Worm (Caenorhabditis elegans) whole organism, L1 larva: ENCODE measurements around the gene Y43F4A.4.

Experiments used
- C34B4.2 ChIP-seq: sonication (generic microtip); optimal IDR thresholded peaks from 2 replicates; lab custom pipeline; 2017; ENCODE audit warnings: mild to moderate bottlenecking, missing genetic modification characterization, missing compliant biosample characterization
- Y116A8C.19 ChIP-seq: sonication (generic microtip); optimal IDR thresholded peaks from 2 replicates; lab custom pipeline; 2016; ENCODE audit warnings: missing compliant biosample characterization, missing genetic modification characterization, borderline replicate concordance
- ama-1 ChIP-seq: fragments of 150-350 bp; optimal IDR thresholded peaks from 2 replicates; lab custom pipeline; 2014
- blmp-1 ChIP-seq: fragments of 150-350 bp; optimal IDR thresholded peaks from 2 replicates; lab custom pipeline; 2014; ENCODE audit warnings: missing biosample characterization, missing genetic modification characterization
- ceh-82 ChIP-seq, 3 experiments: fragments of 150-350 bp in 1 of 3; sonication (generic microtip) in 2 of 3; optimal IDR thresholded peaks; 2 replicates each; lab custom pipeline; 2014 to 2017; ENCODE audit warnings: missing biosample characterization in 3 of 3, missing genetic modification characterization in 3 of 3
- ceh-88 ChIP-seq: fragments of 200-800 bp; sonication (Bioruptor generic); IDR thresholded peaks from 2 replicates; pipeline ENCODE4 v1.3.6; 2022; ENCODE audit warnings: missing genetic modification characterization, missing compliant biosample characterization
- ces-1 ChIP-seq: fragments of 150-350 bp; optimal IDR thresholded peaks from 2 replicates; lab custom pipeline; 2014; ENCODE audit warnings: missing biosample characterization, missing genetic modification reagents, missing genetic modification characterization
- dpl-1 ChIP-seq, 3 experiments: fragments of 150-350 bp in 2 of 3; sonication (generic microtip) in 1 of 3; optimal IDR thresholded peaks; 2 replicates each; lab custom pipeline; 2014 to 2017; ENCODE audit warnings: missing biosample characterization in 3 of 3, missing genetic modification characterization in 3 of 3, missing genetic modification reagents in 3 of 3
- dsc-1 ChIP-seq: sonication (generic microtip); optimal IDR thresholded peaks from 2 replicates; lab custom pipeline; 2016; ENCODE audit warnings: mild to moderate bottlenecking, missing genetic modification characterization, missing compliant biosample characterization
- efl-1 ChIP-seq, 4 experiments: fragments of 150-350 bp; optimal IDR thresholded peaks in 3 of 4; peaks in 1 of 4; 1 replicate in 1 of 4; 2 replicates in 3 of 4; lab custom pipeline; 2014; ENCODE audit warnings: missing biosample characterization in 2 of 4, missing genetic modification characterization in 2 of 4, missing genetic modification reagents in 2 of 4
- egl-13 ChIP-seq: sonication (generic microtip); optimal IDR thresholded peaks from 2 replicates; lab custom pipeline; 2016; ENCODE audit warnings: missing genotype, missing genetic modification reagents, missing genetic modification characterization, missing compliant biosample characterization
- fkh-4 ChIP-seq: sonication (generic microtip); optimal IDR thresholded peaks from 2 replicates; lab custom pipeline; 2016; ENCODE audit warnings: missing compliant biosample characterization, missing genetic modification characterization, borderline replicate concordance
- fkh-8 ChIP-seq: sonication (generic microtip); optimal IDR thresholded peaks from 2 replicates; lab custom pipeline; 2016; ENCODE audit warnings: mild to moderate bottlenecking, missing genetic modification characterization, missing compliant biosample characterization
- fos-1 ChIP-seq: fragments of 150-350 bp; optimal IDR thresholded peaks from 2 replicates; lab custom pipeline; 2014; ENCODE audit warnings: missing biosample characterization, missing genetic modification characterization
- grh-1 ChIP-seq: fragments of 200-800 bp; sonication (Bioruptor generic); IDR thresholded peaks from 2 replicates; pipeline ENCODE4 v1.3.6; 2022; ENCODE audit warnings: missing genetic modification reagents, missing genetic modification characterization, missing compliant biosample characterization
- hlh-4 ChIP-seq: sonication (generic microtip); optimal IDR thresholded peaks from 2 replicates; lab custom pipeline; 2016; ENCODE audit warnings: mild to moderate bottlenecking, missing genetic modification characterization, missing compliant biosample characterization
- irx-1 ChIP-seq: sonication (generic microtip); optimal IDR thresholded peaks from 2 replicates; lab custom pipeline; 2016; ENCODE audit warnings: missing genetic modification characterization, missing compliant biosample characterization
- lin-13 ChIP-seq: fragments of 150-350 bp; optimal IDR thresholded peaks from 2 replicates; lab custom pipeline; 2014; ENCODE audit warnings: missing biosample characterization, missing genetic modification reagents, missing genetic modification characterization
- lin-15B ChIP-seq: fragments of 150-350 bp; sonication (generic microtip); optimal IDR thresholded peaks from 3 replicates; lab custom pipeline; 2014; ENCODE audit warnings: missing biosample characterization, missing genetic modification characterization
- lin-35 ChIP-seq, 2 experiments: fragments of 150-350 bp; optimal IDR thresholded peaks; 2 replicates each; lab custom pipeline; 2014; ENCODE audit warnings: missing biosample characterization in 2 of 2, missing genetic modification characterization in 2 of 2, missing genetic modification reagents in 2 of 2
- lin-39 ChIP-seq: fragments of 150-350 bp; optimal IDR thresholded peaks from 2 replicates; lab custom pipeline; 2014; ENCODE audit warnings: missing biosample characterization, missing genetic modification reagents, missing genetic modification characterization
- lsy-2 ChIP-seq, 2 experiments: fragments of 150-350 bp; optimal IDR thresholded peaks; 2 replicates each; lab custom pipeline; 2014; ENCODE audit warnings: missing biosample characterization in 2 of 2, missing genetic modification characterization in 2 of 2
- mef-2 ChIP-seq: fragments of 150-350 bp; optimal IDR thresholded peaks from 2 replicates; lab custom pipeline; 2014; ENCODE audit warnings: missing biosample characterization, missing genetic modification characterization
- mep-1 ChIP-seq: fragments of 150-350 bp; optimal IDR thresholded peaks from 2 replicates; lab custom pipeline; 2014; ENCODE audit warnings: missing biosample characterization, missing genetic modification characterization
- nhr-19 ChIP-seq: fragments of 200-800 bp; sonication (Bioruptor generic); conservative IDR thresholded peaks from 2 replicates; pipeline ENCODE4 v1.3.6; 2022; ENCODE audit warnings: missing genetic modification characterization, missing compliant biosample characterization
- nhr-237 ChIP-seq: fragments of 150-350 bp; optimal IDR thresholded peaks from 2 replicates; lab custom pipeline; 2014; ENCODE audit warnings: missing biosample characterization, missing genetic modification characterization
- nhr-47 ChIP-seq: sonication (generic microtip); optimal IDR thresholded peaks from 2 replicates; lab custom pipeline; 2016; ENCODE audit warnings: mild to moderate bottlenecking, missing genetic modification characterization, moderate library complexity, missing compliant biosample characterization
- nhr-71 ChIP-seq: sonication (generic microtip); optimal IDR thresholded peaks from 2 replicates; lab custom pipeline; 2016; ENCODE audit warnings: mild to moderate bottlenecking, missing genetic modification characterization, moderate library complexity, missing compliant biosample characterization
- nhr-76 ChIP-seq: sonication (generic microtip); optimal IDR thresholded peaks from 2 replicates; lab custom pipeline; 2017; ENCODE audit warnings: missing biosample characterization, missing genetic modification characterization
- nhr-77 ChIP-seq: fragments of 150-350 bp; optimal IDR thresholded peaks from 2 replicates; lab custom pipeline; 2014; ENCODE audit warnings: missing biosample characterization, missing genetic modification characterization
- nhr-85 ChIP-seq: sonication (generic microtip); peaks from one replicate; lab custom pipeline; 2016; ENCODE audit warnings: missing genetic modification characterization, inconsistent platforms, missing compliant biosample characterization
- nhr-90 ChIP-seq: sonication (generic microtip); optimal IDR thresholded peaks from 2 replicates; lab custom pipeline; 2016; ENCODE audit warnings: mild to moderate bottlenecking, missing genetic modification characterization, missing compliant biosample characterization; ENCODE audit not compliant: poor library complexity
- pag-3 ChIP-seq: sonication (generic microtip); optimal IDR thresholded peaks from 2 replicates; lab custom pipeline; 2017; ENCODE audit warnings: missing genetic modification characterization, mild to moderate bottlenecking, missing compliant biosample characterization, antibody characterized with exemption, borderline replicate concordance; ENCODE audit not compliant: insufficient read depth
- pqm-1 ChIP-seq: sonication (generic microtip); optimal IDR thresholded peaks from 3 replicates; lab custom pipeline; 2017; ENCODE audit warnings: missing biosample characterization, missing genetic modification characterization
- rnt-1 ChIP-seq: sonication (generic microtip); optimal IDR thresholded peaks from 2 replicates; lab custom pipeline; 2016; ENCODE audit warnings: mild to moderate bottlenecking, missing genetic modification characterization, moderate library complexity, missing compliant biosample characterization
- skn-1 ChIP-seq: fragments of 150-350 bp; optimal IDR thresholded peaks from 2 replicates; lab custom pipeline; 2014; ENCODE audit warnings: missing biosample characterization, missing genetic modification characterization
- snu-23 ChIP-seq: sonication (generic microtip); optimal IDR thresholded peaks from 2 replicates; lab custom pipeline; 2016; ENCODE audit warnings: missing genetic modification characterization, missing compliant biosample characterization
- sox-4 ChIP-seq: sonication (generic microtip); optimal IDR thresholded peaks from 2 replicates; lab custom pipeline; 2016; ENCODE audit warnings: missing genetic modification characterization, missing compliant biosample characterization
- sup-37 ChIP-seq: fragments of 200-800 bp; sonication (Bioruptor generic); optimal IDR thresholded peaks from 2 replicates; lab custom pipeline; 2018; ENCODE audit warnings: mild to moderate bottlenecking, missing genetic modification characterization, missing compliant biosample characterization
- unc-130 ChIP-seq: fragments of 150-350 bp; optimal IDR thresholded peaks from 2 replicates; lab custom pipeline; 2017; ENCODE audit warnings: missing biosample characterization, missing genetic modification characterization, inconsistent platforms
- unc-86 ChIP-seq: sonication (generic microtip); optimal IDR thresholded peaks from 2 replicates; lab custom pipeline; 2016; ENCODE audit warnings: missing genetic modification characterization, missing compliant biosample characterization
- unc-98 ChIP-seq: fragments of 200-800 bp; sonication (Bioruptor generic); IDR thresholded peaks from 2 replicates; pipeline ENCODE4 v1.3.6; 2022; ENCODE audit warnings: missing genetic modification characterization, missing compliant biosample characterization
- vab-15 ChIP-seq: sonication (generic microtip); optimal IDR thresholded peaks from 2 replicates; lab custom pipeline; 2017; ENCODE audit warnings: missing genotype, mild to moderate bottlenecking, missing genetic modification characterization, missing compliant biosample characterization
- zip-4 ChIP-seq: fragments of 200-800 bp; sonication (Bioruptor generic); optimal IDR thresholded peaks from 2 replicates; lab custom pipeline; 2018; ENCODE audit warnings: mild to moderate bottlenecking, missing genetic modification characterization, moderate library complexity, missing compliant biosample characterization
- ztf-11 ChIP-seq, 2 experiments: sonication (generic microtip); optimal IDR thresholded peaks; 2 replicates each; lab custom pipeline; 2016 to 2017; ENCODE audit warnings: missing genetic modification characterization in 2 of 2, missing biosample characterization in 1 of 2, missing compliant biosample characterization in 1 of 2

The Y43F4A.4 gene

ce11 chrIII:13215682-13216081, 29.7 kb upstream of the Y43F4A.4 start:
- TF ChIP-seq blmp-1 (tag; lab: Kevin White, UChicago) (peak; percentile 99), dpl-1 (GFP tag; optimal IDR thresholded peaks at IDR 0.05; lab: Kevin White, UChicago) (no peak), lin-15B (no peak), lsy-2 (tag; optimal IDR thresholded peaks at IDR 0.05; lab: Kevin White, UChicago) (peak in 1 of 2 experiments; percentile 27), nhr-19 (GFP tag; lab: Robert Waterston, UW) (no peak), nhr-47 (tag; lab: Kevin White, UChicago) (no peak), ama-1 (lab: Kevin White, UChicago) (no peak), nhr-77 (tag; lab: Kevin White, UChicago) (no peak), skn-1 (tag; lab: Kevin White, UChicago) (peak; percentile 17), mef-2 (tag; lab: Kevin White, UChicago) (no peak), fkh-8 (tag; lab: Kevin White, UChicago) (no peak), sup-37 (GFP tag; lab: Kevin White, UChicago) (no peak), C34B4.2 (tag; lab: Kevin White, UChicago) (no peak), grh-1 (GFP tag; lab: Robert Waterston, UW) (no peak), hlh-4 (tag; lab: Kevin White, UChicago) (no peak), unc-130 (tag; lab: Kevin White, UChicago) (no peak), fkh-4 (tag; lab: Kevin White, UChicago) (no peak), unc-98 (GFP tag; lab: Robert Waterston, UW) (no peak), rnt-1 (no peak), nhr-76 (tag; lab: Kevin White, UChicago) (no peak), unc-86 (tag; lab: Kevin White, UChicago) (no peak), efl-1 (optimal IDR thresholded peaks at IDR 0.05; lab: Kevin White, UChicago) (peak in 1 of 2 experiments; percentile 8), efl-1 (GFP tag; optimal IDR thresholded peaks at IDR 0.05 in 1 of 2; lab: Kevin White, UChicago) (no peak), Y116A8C.19 (tag; lab: Kevin White, UChicago) (no peak), lin-39 (no peak), ceh-82 (tag; optimal IDR thresholded peaks at IDR 0.05; lab: Kevin White, UChicago) (peak in 1 of 3 experiments; percentile 14), ceh-88 (GFP tag; lab: Robert Waterston, UW) (no peak), fos-1 (tag; lab: Kevin White, UChicago) (no peak), pqm-1 (tag; lab: Kevin White, UChicago) (no peak), nhr-85 (tag; lab: Kevin White, UChicago) (no peak), ztf-11 (tag; optimal IDR thresholded peaks at IDR 0.05; lab: Kevin White, UChicago) (no peak), irx-1 (tag; lab: Kevin White, UChicago) (no peak), pag-3 (no peak)

- TF ChIP-seq fkh-8 (tag; lab: Kevin White, UChicago), result peak; percentile 28
- TF ChIP-seq nhr-47 (tag; lab: Kevin White, UChicago), result peak; percentile 21
- TF ChIP-seq dsc-1 (tag; lab: Kevin White, UChicago), result peak; percentile 90
- TF ChIP-seq sox-4, result no peak
- TF ChIP-seq snu-23 (GFP tag; lab: Kevin White, UChicago), result no peak
- peak; percentile 96 for TF ChIP-seq blmp-1 (tag; lab: Kevin White, UChicago)
- peak; percentile 21 for TF ChIP-seq egl-13 (tag; lab: Kevin White, UChicago)
Observed at ce11 chrIII:13216488-13217016, 28.8 kb upstream of the Y43F4A.4 start.

ce11 chrIII:13222772-13223171, 22.6 kb upstream of the Y43F4A.4 start, which contains the start of gene Y43F4A.1:
TSS of gene Y43F4A.1 (plus strand) at chrIII:13223072.
- TF ChIP-seq blmp-1 (tag; lab: Kevin White, UChicago) (peak; percentile 64), mef-2 (tag; lab: Kevin White, UChicago) (no peak)

ce11 chrIII:13224395-13224794, 21.0 kb upstream of the Y43F4A.4 start:
- no peak for TF ChIP-seq unc-98 (GFP tag; lab: Robert Waterston, UW)
- TF ChIP-seq ces-1 (GFP tag; lab: Kevin White, UChicago), result no peak
- no peak for TF ChIP-seq skn-1 (tag; lab: Kevin White, UChicago)
- TF ChIP-seq zip-4 (GFP tag; lab: Kevin White, UChicago), result no peak
- no peak for TF ChIP-seq lin-13 (GFP tag; lab: Kevin White, UChicago)
- peak; percentile 35 for TF ChIP-seq nhr-90 (tag; lab: Kevin White, UChicago)
- no peak for TF ChIP-seq nhr-237 (tag; lab: Kevin White, UChicago)
- TF ChIP-seq nhr-19 (GFP tag; lab: Robert Waterston, UW), result 0 out of 2 replicates have a peak, but pooled peaks have one; percentile 4
- TF ChIP-seq lin-35 (GFP tag; optimal IDR thresholded peaks at IDR 0.05; lab: Kevin White, UChicago), result peak in 1 of 2 experiments; percentile 57
- TF ChIP-seq mep-1 (tag; lab: Kevin White, UChicago), result peak; percentile 17
- no peak for TF ChIP-seq nhr-76 (tag; lab: Kevin White, UChicago)
- TF ChIP-seq vab-15, result no peak
- no peak for TF ChIP-seq lin-39
- peak in 1 of 2 experiments; percentile 15 for TF ChIP-seq efl-1 (optimal IDR thresholded peaks at IDR 0.05; lab: Kevin White, UChicago)
- peak in 1 of 2 experiments; percentile 91 for TF ChIP-seq efl-1 (GFP tag; optimal IDR thresholded peaks at IDR 0.05 in 1 of 2; lab: Kevin White, UChicago)
- peak; percentile 20 for TF ChIP-seq nhr-71
- TF ChIP-seq rnt-1, result no peak
